Worm (Caenorhabditis elegans): ENCODE measurements around the gene nduv-2.

DNA sequence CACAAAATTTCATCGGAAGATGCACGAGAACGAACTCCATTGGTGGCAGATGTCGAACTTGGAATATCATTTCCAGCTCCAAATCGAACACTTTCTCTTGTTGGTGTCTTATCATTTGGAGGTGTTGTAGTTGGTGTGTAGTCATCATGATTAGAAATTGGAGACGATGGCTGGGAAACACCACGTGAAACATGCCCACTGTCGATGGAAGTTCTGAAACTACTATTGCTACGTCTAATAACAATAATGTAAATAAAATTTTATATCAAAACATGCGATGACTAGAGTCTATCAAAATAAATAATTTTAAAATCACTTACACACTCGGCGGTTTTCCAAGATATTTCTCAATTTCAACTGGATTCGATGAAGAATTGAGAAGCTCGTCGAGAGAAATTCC lies 27.0 kb upstream of the nduv-2 start:
- TF ChIP-seq tbx-7 (tag; optimal IDR thresholded peaks at IDR 0.05) (no peak), sox-4 (tag; optimal IDR thresholded peaks at IDR 0.05) (no peak), fkh-10 (GFP tag; optimal IDR thresholded peaks at IDR 0.05) (no peak), gmeb-2 (tag; optimal IDR thresholded peaks at IDR 0.05) (no peak), pqm-1 (tag; optimal IDR thresholded peaks at IDR 0.05) (no peak), pha-4 (tag; optimal IDR thresholded peaks at IDR 0.05) (no peak), unc-86 (tag; optimal IDR thresholded peaks at IDR 0.05) (no peak), K02D7.2 (tag; optimal IDR thresholded peaks at IDR 0.05) (no peak), ama-1 (optimal IDR thresholded peaks at IDR 0.05) (no peak), lin-11 (tag; optimal IDR thresholded peaks at IDR 0.05) (no peak), elt-4 (tag; optimal IDR thresholded peaks at IDR 0.05) (no peak), nfya-1 (tag; optimal IDR thresholded peaks at IDR 0.05) (no peak), tbx-2 (tag; optimal IDR thresholded peaks at IDR 0.05) (no peak), sox-2 (GFP tag; IDR thresholded peaks at IDR 0.05) (no peak)
